Fruit fly (Drosophila melanogaster): ENCODE data around the gene CG12375.

DNA sequence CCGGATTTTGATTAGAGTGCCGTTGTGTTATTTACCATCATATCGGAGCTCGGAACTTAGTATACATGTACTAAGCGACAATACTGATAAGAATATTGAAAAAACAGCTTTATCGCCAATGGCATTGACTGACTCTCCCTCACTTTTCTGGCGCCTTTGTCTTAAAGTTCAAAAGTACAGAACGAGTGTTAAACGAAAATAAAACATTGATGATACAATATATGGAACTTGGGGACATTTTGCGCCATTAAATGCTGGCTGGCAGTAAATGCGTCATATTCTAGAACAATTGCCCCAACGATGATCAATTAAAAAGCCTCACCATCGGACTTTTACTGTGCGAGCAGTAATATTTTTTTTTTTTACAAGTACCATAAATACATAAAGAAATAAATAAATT is 31.5 kb downstream of the CG12375 start:
- TF ChIP-seq CG16779 (tag; optimal IDR thresholded peaks at IDR 0.05), result no peak
- TF ChIP-seq Smox (GFP tag; optimal IDR thresholded peaks at IDR 0.05), result no peak
- TF ChIP-seq salr (GFP tag; optimal IDR thresholded peaks at IDR 0.05), result no peak
- TF ChIP-seq Eip78C (GFP tag), result peak; percentile 70
- TF ChIP-seq net (GFP tag; optimal IDR thresholded peaks at IDR 0.05), result no peak
- TF ChIP-seq achi (GFP tag; optimal IDR thresholded peaks at IDR 0.05), result no peak
- TF ChIP-seq Blimp-1 (GFP tag; optimal IDR thresholded peaks at IDR 0.05), result no peak
- peak; percentile 38 for TF ChIP-seq CG6808 (GFP tag; optimal IDR thresholded peaks at IDR 0.05)
- TF ChIP-seq CG11294 (GFP tag; IDR thresholded peaks at IDR 0.05), result no peak
- TF ChIP-seq Sox102F (GFP tag; optimal IDR thresholded peaks at IDR 0.05), result peak; percentile 2
- peak; percentile 14 for TF ChIP-seq CG6854 (GFP tag; optimal IDR thresholded peaks at IDR 0.05)
- TF ChIP-seq fkh (GFP tag; optimal IDR thresholded peaks at IDR 0.05), result no peak

All from whole organism, prepupa.